Fruit fly (Drosophila melanogaster): ENCODE measurements around the gene CG12123.

- TF ChIP-seq CG32121 (GFP tag; IDR thresholded peaks at IDR 0.05) (no peak), gl (tag; optimal IDR thresholded peaks at IDR 0.05) (no peak), CG34367 (tag; optimal IDR thresholded peaks at IDR 0.05) (no peak), Pif1A (GFP tag; optimal IDR thresholded peaks at IDR 0.05) (no peak), CG8159 (tag; optimal IDR thresholded peaks at IDR 0.05) (no peak), CG13204 (GFP tag; optimal IDR thresholded peaks at IDR 0.05) (no peak)
Measured at dm6 chrX:8483671-8484070, 41.5 kb upstream of the CG12123 start, which contains the start of gene CG33223.
